Worm (Caenorhabditis elegans) whole organism, L1 larva: ENCODE measurements around the gene C54D10.3.
"Not testable (repeated sequence)": the region's sequence is repeated elsewhere in the genome, so short reads cannot be mapped to it uniquely, and the experiment has no call there.

Experiments used
- C16A3.4 ChIP-seq: fragments of 150-350 bp; optimal IDR thresholded peaks from 2 replicates; lab custom pipeline; 2014; ENCODE audit warnings: missing biosample characterization, missing genetic modification characterization
- ceh-8 ChIP-seq: fragments of 200-800 bp; sonication (Bioruptor generic); optimal IDR thresholded peaks from 2 replicates; lab custom pipeline; 2018; ENCODE audit warnings: mild to moderate bottlenecking, missing genetic modification characterization, moderate library complexity, missing compliant biosample characterization
- ceh-82 ChIP-seq, 3 experiments: fragments of 150-350 bp in 1 of 3; sonication (generic microtip) in 2 of 3; optimal IDR thresholded peaks; 2 replicates each; lab custom pipeline; 2014 to 2017; ENCODE audit warnings: missing biosample characterization in 3 of 3, missing genetic modification characterization in 3 of 3
- dpl-1 ChIP-seq, 3 experiments: fragments of 150-350 bp in 2 of 3; sonication (generic microtip) in 1 of 3; optimal IDR thresholded peaks; 2 replicates each; lab custom pipeline; 2014 to 2017; ENCODE audit warnings: missing biosample characterization in 3 of 3, missing genetic modification characterization in 3 of 3, missing genetic modification reagents in 3 of 3
- efl-1 ChIP-seq, 4 experiments: fragments of 150-350 bp; optimal IDR thresholded peaks in 3 of 4; peaks in 1 of 4; 1 replicate in 1 of 4; 2 replicates in 3 of 4; lab custom pipeline; 2014; ENCODE audit warnings: missing biosample characterization in 2 of 4, missing genetic modification characterization in 2 of 4, missing genetic modification reagents in 2 of 4
- grh-1 ChIP-seq: fragments of 200-800 bp; sonication (Bioruptor generic); IDR thresholded peaks from 2 replicates; pipeline ENCODE4 v1.3.6; 2022; ENCODE audit warnings: missing genetic modification reagents, missing genetic modification characterization, missing compliant biosample characterization
- irx-1 ChIP-seq: sonication (generic microtip); optimal IDR thresholded peaks from 2 replicates; lab custom pipeline; 2016; ENCODE audit warnings: missing genetic modification characterization, missing compliant biosample characterization
- isw-1 ChIP-seq: fragments of 200-800 bp; sonication (Bioruptor generic); IDR thresholded peaks from 2 replicates; pipeline ENCODE4 v1.3.6; 2022; ENCODE audit warnings: missing genetic modification characterization, missing compliant biosample characterization
- lin-14 ChIP-seq: fragments of 200-800 bp; sonication (Bioruptor generic); optimal IDR thresholded peaks from 2 replicates; lab custom pipeline; 2018; ENCODE audit warnings: mild to moderate bottlenecking, missing genetic modification characterization, moderate library complexity, missing compliant biosample characterization
- lin-15B ChIP-seq: fragments of 150-350 bp; sonication (generic microtip); optimal IDR thresholded peaks from 3 replicates; lab custom pipeline; 2014; ENCODE audit warnings: missing biosample characterization, missing genetic modification characterization
- lin-35 ChIP-seq, 2 experiments: fragments of 150-350 bp; optimal IDR thresholded peaks; 2 replicates each; lab custom pipeline; 2014; ENCODE audit warnings: missing biosample characterization in 2 of 2, missing genetic modification characterization in 2 of 2, missing genetic modification reagents in 2 of 2
- lsy-2 ChIP-seq, 2 experiments: fragments of 150-350 bp; optimal IDR thresholded peaks; 2 replicates each; lab custom pipeline; 2014; ENCODE audit warnings: missing biosample characterization in 2 of 2, missing genetic modification characterization in 2 of 2
- mab-9 ChIP-seq: fragments of 200-800 bp; sonication (Bioruptor generic); IDR thresholded peaks from 2 replicates; pipeline ENCODE4 v1.3.6; 2022; ENCODE audit warnings: missing genetic modification reagents, missing genetic modification characterization, missing compliant biosample characterization
- mdl-1 ChIP-seq, 2 experiments: fragments of 150-350 bp; optimal IDR thresholded peaks; 2 replicates each; lab custom pipeline; 2014 to 2017; ENCODE audit warnings: missing biosample characterization in 2 of 2, missing genetic modification characterization in 2 of 2, inconsistent platforms in 1 of 2
- mef-2 ChIP-seq: fragments of 150-350 bp; optimal IDR thresholded peaks from 2 replicates; lab custom pipeline; 2014; ENCODE audit warnings: missing biosample characterization, missing genetic modification characterization
- nhr-11 ChIP-seq: fragments of 150-350 bp; optimal IDR thresholded peaks from 2 replicates; lab custom pipeline; 2014; ENCODE audit warnings: missing biosample characterization, missing genetic modification characterization
- nhr-76 ChIP-seq: sonication (generic microtip); optimal IDR thresholded peaks from 2 replicates; lab custom pipeline; 2017; ENCODE audit warnings: missing biosample characterization, missing genetic modification characterization
- nhr-77 ChIP-seq: fragments of 150-350 bp; optimal IDR thresholded peaks from 2 replicates; lab custom pipeline; 2014; ENCODE audit warnings: missing biosample characterization, missing genetic modification characterization
- nhr-84 ChIP-seq: sonication (generic microtip); optimal IDR thresholded peaks from 2 replicates; lab custom pipeline; 2017; ENCODE audit warnings: missing biosample characterization, missing genetic modification characterization
- nhr-85 ChIP-seq: sonication (generic microtip); peaks from one replicate; lab custom pipeline; 2016; ENCODE audit warnings: missing genetic modification characterization, inconsistent platforms, missing compliant biosample characterization
- rnt-1 ChIP-seq: sonication (generic microtip); optimal IDR thresholded peaks from 2 replicates; lab custom pipeline; 2016; ENCODE audit warnings: mild to moderate bottlenecking, missing genetic modification characterization, moderate library complexity, missing compliant biosample characterization
- snpc-4 ChIP-seq: fragments of 150-350 bp; optimal IDR thresholded peaks from 2 replicates; lab custom pipeline; 2014; ENCODE audit warnings: missing biosample characterization, missing genetic modification characterization
- snu-23 ChIP-seq: sonication (generic microtip); optimal IDR thresholded peaks from 2 replicates; lab custom pipeline; 2016; ENCODE audit warnings: missing genetic modification characterization, missing compliant biosample characterization
- sox-4 ChIP-seq: sonication (generic microtip); optimal IDR thresholded peaks from 2 replicates; lab custom pipeline; 2016; ENCODE audit warnings: missing genetic modification characterization, missing compliant biosample characterization
- sup-37 ChIP-seq: fragments of 200-800 bp; sonication (Bioruptor generic); optimal IDR thresholded peaks from 2 replicates; lab custom pipeline; 2018; ENCODE audit warnings: mild to moderate bottlenecking, missing genetic modification characterization, missing compliant biosample characterization
- unc-98 ChIP-seq: fragments of 200-800 bp; sonication (Bioruptor generic); IDR thresholded peaks from 2 replicates; pipeline ENCODE4 v1.3.6; 2022; ENCODE audit warnings: missing genetic modification characterization, missing compliant biosample characterization
- vab-15 ChIP-seq: sonication (generic microtip); optimal IDR thresholded peaks from 2 replicates; lab custom pipeline; 2017; ENCODE audit warnings: missing genotype, mild to moderate bottlenecking, missing genetic modification characterization, missing compliant biosample characterization
- zip-4 ChIP-seq: fragments of 200-800 bp; sonication (Bioruptor generic); optimal IDR thresholded peaks from 2 replicates; lab custom pipeline; 2018; ENCODE audit warnings: mild to moderate bottlenecking, missing genetic modification characterization, moderate library complexity, missing compliant biosample characterization
- ztf-4 ChIP-seq: fragments of 150-350 bp; optimal IDR thresholded peaks from 2 replicates; lab custom pipeline; 2014; ENCODE audit warnings: missing biosample characterization, missing genetic modification characterization

C54D10.3 gene

DNA sequence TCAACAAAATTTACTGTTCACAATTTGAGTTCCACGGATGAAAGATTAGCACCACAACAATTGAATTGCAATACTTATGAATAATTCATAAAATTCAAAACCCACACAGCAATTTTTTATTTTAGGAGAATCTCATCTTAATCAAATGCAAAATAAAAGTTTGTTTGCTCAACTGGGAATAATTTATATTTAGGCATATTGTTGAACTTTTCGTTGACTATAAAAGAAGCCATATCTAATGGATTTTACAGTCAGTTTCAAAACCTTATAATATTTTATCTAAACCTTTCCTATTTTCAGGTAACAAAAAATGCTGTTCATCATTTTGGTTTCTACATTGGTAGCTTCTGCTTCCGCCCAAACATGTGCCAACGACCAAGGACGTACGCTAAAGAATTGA, at the start of gene C54D10.3:
TSS of gene C54D10.3 (plus strand) at position 301 of the 400 bp plus-strand sequence.
- TF ChIP-seq nhr-11 (tag; lab: Kevin White, UChicago) (no peak), sup-37 (GFP tag; lab: Kevin White, UChicago) (no peak), mab-9 (GFP tag; lab: Robert Waterston, UW) (no peak), grh-1 (GFP tag; lab: Robert Waterston, UW) (no peak)

DNA sequence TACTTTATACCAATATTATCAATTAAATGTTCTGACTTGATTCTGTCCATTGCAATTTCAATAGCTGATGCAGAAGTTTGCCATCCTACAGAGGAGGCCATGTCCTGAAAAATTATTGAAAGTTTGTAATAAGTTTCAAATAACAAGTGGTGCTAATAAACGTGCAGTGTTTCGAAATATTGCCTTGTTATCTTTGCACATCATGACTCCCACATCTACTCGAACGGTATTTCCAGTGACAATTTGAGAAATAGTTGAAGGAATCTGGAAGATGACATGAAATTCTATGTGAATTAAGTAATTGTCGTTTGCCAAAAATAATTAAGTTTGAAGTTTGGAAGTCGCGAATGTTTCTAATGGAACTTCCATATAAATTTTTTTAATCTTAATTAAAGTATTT, 49.0 kb upstream of the C54D10.3 start, which contains the start of gene gcy-13:
TSS of gene gcy-13 (minus strand) at position 101 of the 400 bp plus-strand sequence.
- no peak for TF ChIP-seq mab-9 (GFP tag; lab: Robert Waterston, UW)
- no peak for TF ChIP-seq lin-14 (GFP tag; lab: Kevin White, UChicago)
- no peak for TF ChIP-seq lsy-2 (tag; optimal IDR thresholded peaks at IDR 0.05; lab: Kevin White, UChicago)
- no peak for TF ChIP-seq unc-98 (GFP tag; lab: Robert Waterston, UW)
- TF ChIP-seq mdl-1 (tag; optimal IDR thresholded peaks at IDR 0.05; lab: Kevin White, UChicago) = no peak
- no peak for TF ChIP-seq snpc-4 (tag; lab: Kevin White, UChicago)
- no peak for TF ChIP-seq sox-4 (tag; lab: Kevin White, UChicago)

DNA sequence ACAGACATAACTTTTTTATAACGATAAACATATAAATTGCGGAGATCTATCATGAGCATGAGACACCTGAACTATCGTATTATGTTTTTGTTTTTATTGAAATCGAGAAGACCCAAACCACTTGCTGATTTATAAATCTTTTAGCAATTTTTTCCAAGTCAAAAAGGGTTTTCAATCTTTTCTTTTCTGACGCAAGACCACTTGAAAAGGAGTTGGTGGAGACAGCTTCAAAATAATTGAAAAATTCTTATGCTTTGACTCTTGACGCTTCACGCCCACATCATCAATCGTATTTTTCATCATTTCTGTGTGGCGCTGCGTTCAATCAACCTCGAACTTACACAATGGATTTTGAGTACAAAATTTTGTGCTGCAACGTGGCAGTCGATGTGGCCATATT, 47.0 kb upstream of the C54D10.3 start, which contains the start of gene F23H12.7:
TSS of gene F23H12.7 (plus strand) at position 301 of the 400 bp plus-strand sequence.
- TF ChIP-seq unc-98 (GFP tag; lab: Robert Waterston, UW) = no peak
- no peak for TF ChIP-seq irx-1 (tag; lab: Kevin White, UChicago)

DNA sequence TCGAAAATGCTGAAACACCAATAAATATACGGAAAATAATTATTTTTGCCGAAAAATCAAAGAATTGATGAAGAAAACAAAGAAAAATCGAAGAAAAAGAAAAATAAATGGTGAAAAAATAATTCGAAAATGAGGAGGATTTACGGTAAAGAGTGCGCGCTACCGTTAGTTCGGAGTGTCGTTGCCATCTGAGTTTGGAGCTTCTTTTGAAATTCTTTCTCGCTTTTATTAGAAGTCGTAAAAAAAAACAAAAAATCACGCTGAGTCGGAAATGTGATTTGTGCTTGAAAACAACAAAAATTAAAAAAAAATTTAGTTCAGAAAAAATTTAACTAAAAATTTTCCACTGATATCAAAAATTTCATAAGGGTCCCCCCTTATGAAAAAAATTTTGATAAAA, 44.1 kb upstream of the C54D10.3 start, which contains the start of gene F23H12.10:
TSS of gene F23H12.10 (minus strand) at position 12 of the 400 bp plus-strand sequence.
- not testable (repeated sequence) for TF ChIP-seq ztf-4 (tag; lab: Kevin White, UChicago); efl-1 (optimal IDR thresholded peaks at IDR 0.05; lab: Kevin White, UChicago); efl-1 (GFP tag; optimal IDR thresholded peaks at IDR 0.05 in 1 of 2; lab: Kevin White, UChicago); mdl-1 (tag; optimal IDR thresholded peaks at IDR 0.05; lab: Kevin White, UChicago)

DNA sequence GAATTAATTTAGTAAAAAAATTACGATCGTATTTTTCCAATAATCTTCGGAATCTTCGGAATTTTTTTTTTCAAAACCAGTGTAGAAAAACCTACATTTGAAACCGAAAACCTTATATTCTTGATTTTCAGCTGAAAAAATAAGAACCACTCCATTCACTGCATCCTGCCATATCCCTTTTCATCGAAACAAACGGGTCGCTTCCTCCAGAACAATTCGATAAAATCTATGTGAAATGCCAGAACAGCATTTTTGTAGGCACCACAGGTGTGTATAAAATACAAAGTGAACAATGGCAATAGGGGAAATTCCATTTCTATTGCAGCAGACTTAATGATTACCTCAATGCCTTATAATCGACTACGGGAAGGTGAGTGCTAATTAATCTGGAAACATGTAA, 41.1 kb upstream of the C54D10.3 start, which contains the start of gene K01D12.1:
TSS of gene K01D12.1 (plus strand) at position 301 of the 400 bp plus-strand sequence.
- no peak for TF ChIP-seq vab-15
- TF ChIP-seq snu-23 (GFP tag; lab: Kevin White, UChicago) = no peak
- no peak for TF ChIP-seq zip-4 (GFP tag; lab: Kevin White, UChicago)
- no peak for TF ChIP-seq C16A3.4 (tag; lab: Kevin White, UChicago)
- no peak for TF ChIP-seq mef-2 (tag; lab: Kevin White, UChicago)
- no peak for TF ChIP-seq nhr-85
- no peak for TF ChIP-seq mab-9 (GFP tag; lab: Robert Waterston, UW)
- TF ChIP-seq rnt-1 (tag; lab: Kevin White, UChicago) = no peak
- no peak for TF ChIP-seq nhr-77 (tag; lab: Kevin White, UChicago)
- no peak for TF ChIP-seq lin-35 (GFP tag; optimal IDR thresholded peaks at IDR 0.05; lab: Kevin White, UChicago)
- TF ChIP-seq dpl-1 (GFP tag; optimal IDR thresholded peaks at IDR 0.05; lab: Kevin White, UChicago) = no peak
- TF ChIP-seq, all 84 proteins: peak for 0

DNA sequence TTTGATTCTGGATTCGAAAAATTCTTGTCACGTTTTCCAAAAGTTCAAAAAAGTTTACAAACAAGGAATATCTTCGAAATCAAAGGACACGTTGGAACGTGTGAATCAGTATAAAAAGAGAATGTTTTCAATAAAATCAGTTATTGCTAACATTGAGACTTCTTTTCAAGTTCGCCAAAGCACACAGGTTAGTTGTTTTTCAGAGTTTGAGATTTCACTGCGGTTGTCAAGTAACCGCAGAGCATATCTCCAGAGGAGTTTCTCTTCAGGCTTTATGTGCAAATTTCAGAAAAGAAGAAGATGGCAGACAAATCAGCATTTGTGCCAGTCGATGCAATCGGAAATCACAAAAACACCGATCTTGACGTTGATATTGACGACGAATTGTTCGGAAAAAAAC, 32.2 kb upstream of the C54D10.3 start, which contains the start of gene K01D12.15:
TSS of gene K01D12.15 (plus strand) at position 301 of the 400 bp plus-strand sequence.
- TF ChIP-seq lsy-2 (tag; optimal IDR thresholded peaks at IDR 0.05; lab: Kevin White, UChicago) (no peak), ceh-8 (no peak), isw-1 (no peak), ceh-82 (tag; optimal IDR thresholded peaks at IDR 0.05; lab: Kevin White, UChicago) (no peak), mdl-1 (tag; optimal IDR thresholded peaks at IDR 0.05; lab: Kevin White, UChicago) (no peak), nhr-84 (tag; lab: Kevin White, UChicago) (no peak), nhr-76 (tag; lab: Kevin White, UChicago) (no peak), lin-15B (tag; lab: Kevin White, UChicago) (no peak), snu-23 (GFP tag; lab: Kevin White, UChicago) (no peak), nhr-77 (tag; lab: Kevin White, UChicago) (no peak), zip-4 (GFP tag; lab: Kevin White, UChicago) (no peak)
- TF ChIP-seq, all 84 proteins: peak for 0
